Fruit fly (Drosophila melanogaster) whole organism, larva: ENCODE results near the gene Snup.

Experiments used
- noc ChIP-seq: fragments of 200-800 bp; sonication (Bioruptor generic); optimal IDR thresholded peaks from 3 replicates; lab custom pipeline; 2019; ENCODE audit warnings: missing biosample characterization, mild to moderate bottlenecking, missing genetic modification characterization, moderate library complexity

Snup gene

dm6 chr3L:2651800-2652199 is at the start of gene Snup, which contains the start of the genes ProRS-m and CG42304:
Gene Snup (plus strand): TSS chr3L:2652088.
Gene ProRS-m (minus strand): TSS chr3L:2651850.
Gene CG42304 (plus strand): TSS chr3L:2652088.
- no peak for TF ChIP-seq noc (tag; lab: Kevin White, UChicago)

dm6 chr3L:2608825-2609224 is 43.1 kb upstream of the Snup start:
- no peak for TF ChIP-seq noc (tag; lab: Kevin White, UChicago)

- no peak for TF ChIP-seq noc (tag; lab: Kevin White, UChicago)
These were observed 37.7 kb upstream of the Snup start for dm6 chr3L:2614222-2614621.

- no peak for TF ChIP-seq noc (tag; lab: Kevin White, UChicago)
These were observed 21.9 kb upstream of the Snup start, which contains the start of gene Pxn for dm6 chr3L:2629964-2630363. Gene Pxn (minus strand): TSS chr3L:2630064.

dm6 chr3L:2631406-2631805 is 20.5 kb upstream of the Snup start, which contains the start of the genes CG42245 and MEP-1:
Gene CG42245 (plus strand): TSS chr3L:2631715.
Gene MEP-1 (plus strand): TSS chr3L:2631715.
- no peak for TF ChIP-seq noc (tag; lab: Kevin White, UChicago)

dm6 chr3L:2632048-2632762 is 19.7 kb upstream of the Snup start:
- TF ChIP-seq noc (tag; lab: Kevin White, UChicago), result no peak

- no peak for TF ChIP-seq noc (tag; lab: Kevin White, UChicago)
These were observed 19.2 kb upstream of the Snup start for dm6 chr3L:2632763-2633100.

dm6 chr3L:2634929-2635799 is 16.7 kb upstream of the Snup start:
- peak; percentile 62 for TF ChIP-seq noc (tag; lab: Kevin White, UChicago)

dm6 chr3L:2636023-2636968 is 15.6 kb upstream of the Snup start:
- no peak for TF ChIP-seq noc (tag; lab: Kevin White, UChicago)

- no peak for TF ChIP-seq noc (tag; lab: Kevin White, UChicago)
These were observed 8.6 kb upstream of the Snup start, which contains the start of gene CG14949 for dm6 chr3L:2643324-2643723. Gene CG14949 (minus strand): TSS chr3L:2643424.

dm6 chr3L:2645068-2645467 is 6.8 kb upstream of the Snup start, which contains the start of gene CG1143:
Gene CG1143 (plus strand): TSS chr3L:2645368.
- TF ChIP-seq noc (tag; lab: Kevin White, UChicago), result no peak

- peak; percentile 68 for TF ChIP-seq noc (tag; lab: Kevin White, UChicago)
These were observed 4.1 kb upstream of the Snup start, which contains the start of gene CG1246 for dm6 chr3L:2647523-2648378. Gene CG1246 (plus strand): TSS chr3L:2648048.

- no peak for TF ChIP-seq noc (tag; lab: Kevin White, UChicago)
These were observed 7.5 kb downstream of the Snup start, which contains the start of gene CG33233 for dm6 chr3L:2659339-2659738. Gene CG33233 (plus strand): TSS chr3L:2659639.

- TF ChIP-seq noc (tag; lab: Kevin White, UChicago), result no peak
These were observed 9.4 kb downstream of the Snup start, which contains the start of gene CG33234 for dm6 chr3L:2661322-2661721. Gene CG33234 (plus strand): TSS chr3L:2661622.
